Worm (Caenorhabditis elegans) whole organism, L2 larva: ENCODE measurements around the gene F53A9.1.
A peak's percentile ranks its signal among the peaks of the same experiment; 100 is the strongest.

Source experiments
- C34F6.9 ChIP-seq: fragments of 150-350 bp; optimal IDR thresholded peaks from 2 replicates; lab custom pipeline; 2014; ENCODE audit warnings: missing biosample characterization, missing genetic modification characterization
- F13H6.1 ChIP-seq: sonication (generic microtip); optimal IDR thresholded peaks from 2 replicates; lab custom pipeline; 2016; ENCODE audit warnings: missing genetic modification characterization, missing compliant biosample characterization
- ZK546.5 ChIP-seq: sonication (generic microtip); optimal IDR thresholded peaks from 2 replicates; lab custom pipeline; 2017; ENCODE audit warnings: missing biosample characterization, missing genetic modification characterization
- alr-1 ChIP-seq: fragments of 150-350 bp; optimal IDR thresholded peaks from 2 replicates; lab custom pipeline; 2014; ENCODE audit warnings: missing biosample characterization, missing genetic modification characterization
- blmp-1 ChIP-seq: sonication (generic microtip); optimal IDR thresholded peaks from 2 replicates; lab custom pipeline; 2017; ENCODE audit warnings: missing genetic modification characterization, mild to moderate bottlenecking, missing compliant biosample characterization, antibody characterized with exemption, moderate library complexity; ENCODE audit not compliant: insufficient read depth
- ceh-16 ChIP-seq: fragments of 150-350 bp; optimal IDR thresholded peaks from 2 replicates; lab custom pipeline; 2014; ENCODE audit warnings: missing biosample characterization, missing genetic modification characterization
- crh-2 ChIP-seq: sonication (generic microtip); optimal IDR thresholded peaks from 2 replicates; lab custom pipeline; 2017; ENCODE audit warnings: missing biosample characterization, missing genetic modification characterization
- egl-27 ChIP-seq: sonication (generic microtip); optimal IDR thresholded peaks from 3 replicates; lab custom pipeline; 2017; ENCODE audit warnings: missing biosample characterization, missing genetic modification reagents, missing genetic modification characterization
- elt-1 ChIP-seq: fragments of 150-350 bp; optimal IDR thresholded peaks from 2 replicates; lab custom pipeline; 2014; ENCODE audit warnings: missing biosample characterization, missing genetic modification characterization
- elt-3 ChIP-seq: sonication (generic microtip); optimal IDR thresholded peaks from 2 replicates; lab custom pipeline; 2017; ENCODE audit warnings: missing biosample characterization, missing genetic modification characterization
- fos-1 ChIP-seq: fragments of 150-350 bp; optimal IDR thresholded peaks from 2 replicates; lab custom pipeline; 2014; ENCODE audit warnings: missing biosample characterization, missing genetic modification characterization
- gmeb-1 ChIP-seq: fragments of 150-350 bp; optimal IDR thresholded peaks from 2 replicates; lab custom pipeline; 2014; ENCODE audit warnings: missing biosample characterization, missing genetic modification characterization
- lin-11 ChIP-seq: fragments of 150-350 bp; sonication (generic microtip); optimal IDR thresholded peaks from 2 replicates; lab custom pipeline; 2014; ENCODE audit warnings: missing biosample characterization, missing genetic modification characterization, inconsistent platforms, mixed read lengths
- lin-13 ChIP-seq: fragments of 150-350 bp; optimal IDR thresholded peaks from 2 replicates; lab custom pipeline; 2014; ENCODE audit warnings: missing biosample characterization, missing genetic modification reagents, missing genetic modification characterization
- lin-39 ChIP-seq: fragments of 150-350 bp; optimal IDR thresholded peaks from 2 replicates; lab custom pipeline; 2014; ENCODE audit warnings: missing biosample characterization, missing genetic modification reagents, missing genetic modification characterization
- lsy-2 ChIP-seq, 2 experiments: fragments of 150-350 bp in 1 of 2; sonication (generic microtip) in 1 of 2; optimal IDR thresholded peaks; 2 replicates each; lab custom pipeline; 2014 to 2017; ENCODE audit warnings: missing biosample characterization in 2 of 2, missing genetic modification characterization in 2 of 2
- mab-5 ChIP-seq: fragments of 150-350 bp; optimal IDR thresholded peaks from 2 replicates; lab custom pipeline; 2014; ENCODE audit warnings: missing biosample characterization, missing genetic modification characterization
- mbf-1 ChIP-seq: sonication (generic microtip); optimal IDR thresholded peaks from 2 replicates; lab custom pipeline; 2017; ENCODE audit warnings: missing biosample characterization, missing genetic modification characterization
- nhr-10 ChIP-seq: sonication (generic microtip); optimal IDR thresholded peaks from 2 replicates; lab custom pipeline; 2017; ENCODE audit warnings: missing biosample characterization, missing genetic modification characterization
- nhr-11 ChIP-seq: fragments of 150-350 bp; optimal IDR thresholded peaks from 2 replicates; lab custom pipeline; 2014; ENCODE audit warnings: missing biosample characterization, missing genetic modification characterization
- nhr-12 ChIP-seq: fragments of 150-350 bp; optimal IDR thresholded peaks from 2 replicates; lab custom pipeline; 2014; ENCODE audit warnings: missing biosample characterization, missing genetic modification characterization
- nhr-129 ChIP-seq: fragments of 150-350 bp; optimal IDR thresholded peaks from 2 replicates; lab custom pipeline; 2014; ENCODE audit warnings: missing biosample characterization, missing genetic modification characterization
- nhr-21 ChIP-seq: fragments of 150-350 bp; optimal IDR thresholded peaks from 2 replicates; lab custom pipeline; 2014; ENCODE audit warnings: missing biosample characterization, missing genetic modification characterization
- nhr-23 ChIP-seq: fragments of 150-350 bp; optimal IDR thresholded peaks from 2 replicates; lab custom pipeline; 2014; ENCODE audit warnings: missing biosample characterization, missing genetic modification reagents, missing genetic modification characterization
- nhr-25 ChIP-seq: fragments of 150-350 bp; sonication (generic microtip); optimal IDR thresholded peaks from 3 replicates; lab custom pipeline; 2014; ENCODE audit warnings: missing biosample characterization, missing genetic modification characterization
- nhr-77 ChIP-seq: fragments of 150-350 bp; optimal IDR thresholded peaks from 2 replicates; lab custom pipeline; 2014; ENCODE audit warnings: missing biosample characterization, missing genetic modification characterization
- peb-1 ChIP-seq: fragments of 150-350 bp; optimal IDR thresholded peaks from 2 replicates; lab custom pipeline; 2014; ENCODE audit warnings: missing biosample characterization, missing genetic modification characterization
- sem-4 ChIP-seq: fragments of 150-350 bp; optimal IDR thresholded peaks from 2 replicates; lab custom pipeline; 2014; ENCODE audit warnings: missing biosample characterization, missing genetic modification reagents, missing genetic modification characterization
- skn-1 ChIP-seq: sonication (generic microtip); optimal IDR thresholded peaks from 2 replicates; lab custom pipeline; 2017; ENCODE audit warnings: missing biosample characterization, missing genetic modification characterization
- snpc-4 ChIP-seq: fragments of 150-350 bp; optimal IDR thresholded peaks from 2 replicates; lab custom pipeline; 2014; ENCODE audit warnings: missing biosample characterization, missing genetic modification characterization
- unc-55 ChIP-seq: fragments of 150-350 bp; sonication (generic microtip); optimal IDR thresholded peaks from 3 replicates; lab custom pipeline; 2014; ENCODE audit warnings: missing biosample characterization, missing genetic modification reagents, missing genetic modification characterization
- unc-62 ChIP-seq: fragments of 150-350 bp; optimal IDR thresholded peaks from 2 replicates; lab custom pipeline; 2014; ENCODE audit warnings: missing biosample characterization, missing genetic modification reagents, missing genetic modification characterization
- zag-1 ChIP-seq: fragments of 150-350 bp; optimal IDR thresholded peaks from 2 replicates; lab custom pipeline; 2014; ENCODE audit warnings: missing biosample characterization, missing genetic modification characterization
- ztf-1 ChIP-seq: fragments of 200-800 bp; sonication (Bioruptor generic); conservative IDR thresholded peaks from 2 replicates; pipeline ENCODE4 v1.3.6; 2022; ENCODE audit warnings: missing genetic modification characterization, missing compliant biosample characterization
- ztf-4 ChIP-seq: fragments of 150-350 bp; optimal IDR thresholded peaks from 2 replicates; lab custom pipeline; 2014; ENCODE audit warnings: missing biosample characterization, missing genetic modification characterization

Gene F53A9.1

DNA sequence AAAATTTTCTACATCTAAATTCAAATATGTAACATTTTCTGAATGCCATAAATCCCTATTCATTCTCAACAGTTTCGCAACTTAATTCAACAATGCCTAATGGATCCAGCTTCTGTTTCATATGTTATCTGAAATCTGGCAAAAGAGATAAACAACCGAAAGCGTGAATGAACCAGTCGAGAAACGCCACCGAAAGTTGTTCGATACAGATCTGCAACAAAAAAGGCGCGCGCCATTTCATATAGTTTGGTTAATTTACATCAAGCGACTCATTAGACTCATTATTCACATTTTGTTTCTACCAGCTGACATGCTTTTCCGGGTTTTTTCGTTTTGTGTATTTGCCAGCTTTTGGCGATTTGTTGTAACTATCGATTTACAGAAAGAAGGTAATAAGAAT lies 29.8 kb upstream of the F53A9.1 start, which contains the start of gene K09E2.1:
K09E2.1 (plus strand) TSS at position 301 of the 400 bp plus-strand sequence.
- no peak for TF ChIP-seq mbf-1 (tag; lab: Kevin White, UChicago)
- no peak for TF ChIP-seq gmeb-1 (tag; lab: Kevin White, UChicago)
- no peak for TF ChIP-seq elt-3 (tag; lab: Kevin White, UChicago)
- TF ChIP-seq lin-39: no peak
- TF ChIP-seq nhr-129: no peak
- no peak for TF ChIP-seq crh-2 (tag; lab: Kevin White, UChicago)
- no peak for TF ChIP-seq F13H6.1 (tag; lab: Kevin White, UChicago)
- no peak for TF ChIP-seq blmp-1 (tag; lab: Kevin White, UChicago)
- TF ChIP-seq nhr-21 (tag; lab: Kevin White, UChicago): no peak
- no peak for TF ChIP-seq lin-13 (GFP tag; lab: Kevin White, UChicago)
- no peak for TF ChIP-seq peb-1 (tag; lab: Kevin White, UChicago)
- no peak for TF ChIP-seq ztf-1 (GFP tag; lab: Robert Waterston, UW)
- no peak for TF ChIP-seq nhr-11 (tag; lab: Kevin White, UChicago)
- TF ChIP-seq egl-27 (tag; lab: Kevin White, UChicago): no peak
- TF ChIP-seq ztf-4 (tag; lab: Kevin White, UChicago): no peak
- no peak for TF ChIP-seq C34F6.9 (tag; lab: Kevin White, UChicago)

- no peak for TF ChIP-seq nhr-21 (tag; lab: Kevin White, UChicago)
- TF ChIP-seq zag-1 (tag; lab: Kevin White, UChicago): no peak
- no peak for TF ChIP-seq nhr-12 (tag; lab: Kevin White, UChicago)
- no peak for TF ChIP-seq F13H6.1 (tag; lab: Kevin White, UChicago)
- TF ChIP-seq elt-1 (tag; lab: Kevin White, UChicago): no peak
- no peak for TF ChIP-seq snpc-4 (tag; lab: Kevin White, UChicago)
- TF ChIP-seq C34F6.9 (tag; lab: Kevin White, UChicago): no peak
- TF ChIP-seq blmp-1 (tag; lab: Kevin White, UChicago): no peak
- no peak for TF ChIP-seq ztf-1 (GFP tag; lab: Robert Waterston, UW)
- no peak for TF ChIP-seq nhr-77
- no peak for TF ChIP-seq nhr-23 (tag; lab: Kevin White, UChicago)
- no peak for TF ChIP-seq mab-5 (tag; lab: Kevin White, UChicago)
- TF ChIP-seq lin-39: no peak
- no peak for TF ChIP-seq fos-1 (tag; lab: Kevin White, UChicago)
- no peak for TF ChIP-seq crh-2 (tag; lab: Kevin White, UChicago)
Measured at ce11 chrX:8697517-8697916, 13.9 kb upstream of the F53A9.1 start, which contains the start of gene frpr-8. Gene frpr-8, plus strand, starts transcription at chrX:8697817.

DNA sequence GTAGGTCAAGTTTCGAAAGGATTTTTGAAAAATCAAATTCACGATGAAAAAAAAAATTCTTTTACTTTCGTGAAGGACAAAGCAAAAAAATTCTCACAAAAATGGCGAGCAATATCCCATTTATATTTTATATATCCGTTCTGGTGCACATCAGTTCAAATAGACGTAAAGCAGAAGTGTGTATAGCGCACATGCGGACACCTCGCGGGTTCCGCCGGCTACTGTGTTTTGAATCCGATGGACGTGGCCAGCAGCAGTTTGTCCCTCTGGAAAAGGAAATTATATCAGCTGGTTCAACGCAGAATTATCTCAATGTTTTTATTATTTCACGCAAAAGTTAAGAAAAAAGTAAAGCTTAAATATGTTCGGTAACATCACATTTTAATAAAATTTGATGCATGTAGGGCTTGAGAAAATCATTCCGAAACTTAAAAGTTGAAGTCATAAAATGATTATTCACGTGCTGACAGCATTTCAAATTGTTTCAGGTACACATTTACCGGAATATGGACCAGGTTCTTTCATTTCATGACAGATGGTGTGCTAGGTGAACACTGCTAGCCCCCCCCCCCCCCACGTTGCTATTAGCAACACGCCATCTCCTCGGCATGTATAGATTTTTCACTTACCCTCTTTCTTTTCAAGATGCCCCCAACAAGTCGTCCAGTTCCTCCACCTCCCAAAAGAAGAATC lies 7.6 kb upstream of the F53A9.1 start, which contains the start of gene jbts-14:
jbts-14 (plus strand) TSS at position 643 of the 693 bp plus-strand sequence.
- no peak for TF ChIP-seq C34F6.9 (tag; lab: Kevin White, UChicago)
- TF ChIP-seq nhr-10 (tag; lab: Kevin White, UChicago): no peak
- TF ChIP-seq snpc-4 (tag; lab: Kevin White, UChicago): peak; percentile 72
- TF ChIP-seq blmp-1 (tag; lab: Kevin White, UChicago): no peak

DNA sequence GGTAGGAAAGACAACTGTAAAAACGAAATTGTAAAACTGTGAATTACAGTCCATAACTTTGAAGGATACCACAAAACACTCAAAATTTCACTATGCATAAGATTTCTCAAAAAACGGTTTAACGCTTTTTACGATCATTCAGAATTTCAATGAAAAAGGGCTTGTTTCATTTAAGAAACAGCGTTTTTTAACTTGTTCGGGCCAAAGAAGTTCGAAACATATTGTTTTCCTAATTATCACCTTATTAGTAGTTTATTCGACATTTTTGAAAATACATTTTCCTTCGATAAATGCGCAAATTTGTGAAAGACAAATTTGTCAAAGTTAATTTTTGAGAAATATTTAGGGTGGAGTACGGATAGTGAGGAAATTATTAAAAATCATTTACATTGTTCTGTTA lies 6.6 kb upstream of the F53A9.1 start:
- TF ChIP-seq skn-1 (tag; lab: Kevin White, UChicago): no peak
- no peak for TF ChIP-seq lsy-2 (tag; optimal IDR thresholded peaks at IDR 0.05; lab: Kevin White, UChicago)
- TF ChIP-seq ZK546.5 (tag; lab: Kevin White, UChicago): no peak
- no peak for TF ChIP-seq nhr-129
- TF ChIP-seq mab-5 (tag; lab: Kevin White, UChicago): no peak
- no peak for TF ChIP-seq nhr-12 (tag; lab: Kevin White, UChicago)
- no peak for TF ChIP-seq ceh-16 (tag; lab: Kevin White, UChicago)

DNA sequence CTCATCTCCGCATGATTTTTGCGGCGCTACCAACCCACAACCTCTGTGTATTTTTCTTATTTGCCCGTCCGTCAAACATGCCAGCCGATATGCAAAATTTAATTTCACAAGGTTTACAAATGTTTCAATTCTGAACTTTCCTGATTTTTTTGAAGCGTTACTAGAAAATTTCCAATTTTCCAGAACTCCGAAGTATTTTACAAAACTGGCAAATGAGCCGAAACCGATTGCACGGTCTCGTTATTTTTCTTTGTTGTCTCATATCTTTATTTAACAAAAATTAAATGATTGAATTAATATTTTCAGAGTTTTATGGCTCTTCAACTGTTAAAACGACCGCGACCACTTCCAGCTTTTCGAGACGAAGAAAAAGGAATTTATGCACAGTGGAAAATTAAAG lies 3.3 kb upstream of the F53A9.1 start, which contains the start of gene F53A9.3:
F53A9.3 (plus strand) TSS at position 301 of the 400 bp plus-strand sequence.
- TF ChIP-seq ceh-16 (tag; lab: Kevin White, UChicago) (no peak), ztf-4 (tag; lab: Kevin White, UChicago) (no peak), lin-13 (GFP tag; lab: Kevin White, UChicago) (no peak), lin-11 (tag; lab: Kevin White, UChicago) (no peak), snpc-4 (tag; lab: Kevin White, UChicago) (no peak), ztf-1 (GFP tag; lab: Robert Waterston, UW) (no peak), mab-5 (tag; lab: Kevin White, UChicago) (no peak), alr-1 (tag; lab: Kevin White, UChicago) (no peak), nhr-21 (tag; lab: Kevin White, UChicago) (no peak), unc-55 (no peak), crh-2 (tag; lab: Kevin White, UChicago) (no peak), lin-39 (no peak), sem-4 (tag; lab: Kevin White, UChicago) (no peak), elt-3 (tag; lab: Kevin White, UChicago) (no peak), unc-62 (GFP tag; lab: Kevin White, UChicago) (no peak), nhr-25 (tag; lab: Kevin White, UChicago) (no peak)
